Worm (Caenorhabditis elegans) whole organism, mixed stage, embryonic: ENCODE results near the gene fbxb-38.

Experiments used
- blmp-1 ChIP-seq: fragments of 150-350 bp; optimal IDR thresholded peaks from 2 replicates; lab custom pipeline; 2014; ENCODE audit warnings: missing biosample characterization, missing genetic modification characterization
- elt-3 ChIP-seq: fragments of 150-350 bp; optimal IDR thresholded peaks from 2 replicates; lab custom pipeline; 2014; ENCODE audit warnings: missing biosample characterization, missing genetic modification characterization
- mab-5 ChIP-seq: fragments of 150-350 bp; optimal IDR thresholded peaks from 2 replicates; lab custom pipeline; 2014; ENCODE audit warnings: missing biosample characterization, missing genetic modification characterization
- nhr-237 ChIP-seq: fragments of 150-350 bp; optimal IDR thresholded peaks from 2 replicates; lab custom pipeline; 2014; ENCODE audit warnings: missing biosample characterization, missing genetic modification characterization
- nhr-28 ChIP-seq: fragments of 150-350 bp; optimal IDR thresholded peaks from 2 replicates; lab custom pipeline; 2014; ENCODE audit warnings: missing biosample characterization, missing genetic modification characterization
- pha-4 ChIP-seq: fragments of 150-350 bp; optimal IDR thresholded peaks from 2 replicates; lab custom pipeline; 2018; ENCODE audit warnings: missing biosample characterization, missing genetic modification reagents, missing genetic modification characterization
- snpc-4 ChIP-seq: fragments of 150-350 bp; optimal IDR thresholded peaks from 2 replicates; lab custom pipeline; 2014; ENCODE audit warnings: missing biosample characterization, missing genetic modification characterization
- unc-39 ChIP-seq: fragments of 150-350 bp; optimal IDR thresholded peaks from 2 replicates; lab custom pipeline; 2014; ENCODE audit warnings: missing biosample characterization, missing genetic modification characterization
- unc-62 ChIP-seq: fragments of 150-350 bp; optimal IDR thresholded peaks from 2 replicates; lab custom pipeline; 2014; ENCODE audit warnings: missing biosample characterization, missing genetic modification reagents, missing genetic modification characterization

ce11 chrII:2190522-2190921, 22.0 kb upstream of the fbxb-38 start:
- TF ChIP-seq unc-39 (tag; lab: Kevin White, UChicago): no peak
- TF ChIP-seq unc-62 (GFP tag; lab: Kevin White, UChicago): no peak
- no peak for TF ChIP-seq blmp-1
- TF ChIP-seq nhr-237 (tag; lab: Kevin White, UChicago): no peak
- no peak for TF ChIP-seq pha-4 (tag; lab: Kevin White, UChicago)
- no peak for TF ChIP-seq elt-3 (tag; lab: Kevin White, UChicago)
- TF ChIP-seq nhr-28 (tag; lab: Kevin White, UChicago): no peak
- no peak for TF ChIP-seq mab-5 (tag; lab: Kevin White, UChicago)
- TF ChIP-seq snpc-4 (tag; lab: Kevin White, UChicago): no peak
